Worm (Caenorhabditis elegans) whole organism, young adult: Measurements from ENCODE around the gene C36C9.5.
A peak's percentile ranks its signal among the peaks of the same experiment; 100 is the strongest.

Experiments
- B0261.1 ChIP-seq: sonication (generic microtip); optimal IDR thresholded peaks from 2 replicates; lab custom pipeline; 2016; ENCODE audit warnings: mild to moderate bottlenecking, missing genetic modification characterization, moderate library complexity, missing compliant biosample characterization
- C06A6.2 ChIP-seq: fragments of 200-800 bp; sonication (Bioruptor generic); conservative IDR thresholded peaks from 2 replicates; pipeline ENCODE4 v1.3.6; 2022; ENCODE audit warnings: missing genetic modification characterization, missing compliant biosample characterization
- F22D6.2 ChIP-seq: sonication (generic microtip); optimal IDR thresholded peaks from 2 replicates; lab custom pipeline; 2016; ENCODE audit warnings: mild to moderate bottlenecking, missing genetic modification characterization, missing compliant biosample characterization
- F57A8.1 ChIP-seq: fragments of 200-800 bp; sonication (Bioruptor generic); optimal IDR thresholded peaks from 2 replicates; lab custom pipeline; 2018; ENCODE audit warnings: mild to moderate bottlenecking, missing genetic modification characterization, moderate library complexity, missing compliant biosample characterization
- K12H6.12 ChIP-seq: fragments of 200-800 bp; sonication (Bioruptor generic); optimal IDR thresholded peaks from 2 replicates; lab custom pipeline; 2018; ENCODE audit warnings: mild to moderate bottlenecking, missing genetic modification characterization, missing compliant biosample characterization
- aptf-3 ChIP-seq: fragments of 200-800 bp; sonication (Bioruptor generic); IDR thresholded peaks from 2 replicates; pipeline ENCODE4 v1.3.6; 2022; ENCODE audit warnings: missing genetic modification characterization, missing compliant biosample characterization
- attf-3 ChIP-seq: fragments of 200-800 bp; sonication (Bioruptor generic); conservative IDR thresholded peaks from 2 replicates; pipeline ENCODE4 v1.3.6; 2022; ENCODE audit warnings: missing genetic modification reagents, missing genetic modification characterization, missing compliant biosample characterization
- ceh-79 ChIP-seq: sonication (generic microtip); optimal IDR thresholded peaks from 2 replicates; lab custom pipeline; 2017; ENCODE audit warnings: mild to moderate bottlenecking, missing genetic modification characterization, missing compliant biosample characterization
- dox-1 ChIP-seq: fragments of 200-800 bp; sonication (Bioruptor generic); IDR thresholded peaks from 2 replicates; pipeline ENCODE4 v1.3.6; 2022; ENCODE audit warnings: missing genetic modification reagents, missing genetic modification characterization, missing compliant biosample characterization
- egrh-3 ChIP-seq: fragments of 200-800 bp; sonication (Bioruptor generic); IDR thresholded peaks from 2 replicates; pipeline ENCODE4 v1.3.6; 2022; ENCODE audit warnings: missing genetic modification reagents, missing genetic modification characterization, missing compliant biosample characterization
- ets-4 ChIP-seq: fragments of 200-800 bp; sonication (Bioruptor generic); optimal IDR thresholded peaks from 2 replicates; lab custom pipeline; 2018; ENCODE audit warnings: mild to moderate bottlenecking, missing genetic modification characterization, missing compliant biosample characterization
- lin-26 ChIP-seq: fragments of 200-800 bp; sonication (Bioruptor generic); IDR thresholded peaks from 2 replicates; pipeline ENCODE4 v1.3.6; 2022; ENCODE audit warnings: missing genetic modification reagents, missing genetic modification characterization, missing compliant biosample characterization
- lsl-1 ChIP-seq: fragments of 200-800 bp; sonication (Bioruptor generic); optimal IDR thresholded peaks from 2 replicates; lab custom pipeline; 2018; ENCODE audit warnings: mild to moderate bottlenecking, missing genetic modification characterization, moderate library complexity, missing compliant biosample characterization
- lsy-27 ChIP-seq: sonication (generic microtip); optimal IDR thresholded peaks from 2 replicates; lab custom pipeline; 2017; ENCODE audit warnings: missing genetic modification characterization, mild to moderate bottlenecking, missing compliant biosample characterization, antibody characterized with exemption, missing genotype, borderline replicate concordance; ENCODE audit not compliant: insufficient read depth
- nfya-2 ChIP-seq: fragments of 200-800 bp; sonication (Bioruptor generic); IDR thresholded peaks from 2 replicates; pipeline ENCODE4 v1.3.6; 2022; ENCODE audit warnings: missing genetic modification reagents, missing genetic modification characterization, missing compliant biosample characterization
- nfyb-1 ChIP-seq: fragments of 200-800 bp; sonication (Bioruptor generic); IDR thresholded peaks from 2 replicates; pipeline ENCODE4 v1.3.6; 2022; ENCODE audit warnings: missing genetic modification reagents, missing genetic modification characterization, missing compliant biosample characterization
- nhr-90 ChIP-seq: sonication (generic microtip); optimal IDR thresholded peaks from 2 replicates; lab custom pipeline; 2016; ENCODE audit warnings: missing genotype, mild to moderate bottlenecking, missing genetic modification characterization, missing compliant biosample characterization
- pha-4 ChIP-seq: fragments of 150-350 bp; sonication (generic microtip); optimal IDR thresholded peaks from 2 replicates; lab custom pipeline; 2014; ENCODE audit warnings: missing biosample characterization, missing genetic modification reagents, missing genetic modification characterization
- rpc-1 ChIP-seq, 2 experiments: fragments of 150-350 bp in 1 of 2; sonication (generic microtip) in 1 of 2; optimal IDR thresholded peaks; 2 replicates each; lab custom pipeline; 2014 to 2018; ENCODE audit warnings: missing biosample characterization in 1 of 2, missing genetic modification characterization in 1 of 2, missing genetic modification reagents in 1 of 2, missing genotype in 1 of 2
- somi-1 ChIP-seq: fragments of 200-800 bp; sonication (Bioruptor generic); optimal IDR thresholded peaks from 2 replicates; lab custom pipeline; 2018; ENCODE audit warnings: mild to moderate bottlenecking, missing genetic modification characterization, missing compliant biosample characterization
- tlf-1 ChIP-seq: fragments of 200-800 bp; sonication (Bioruptor generic); optimal IDR thresholded peaks from 2 replicates; lab custom pipeline; 2018; ENCODE audit warnings: mild to moderate bottlenecking, missing genetic modification characterization, missing compliant biosample characterization
- xnd-1 ChIP-seq: sonication (generic microtip); optimal IDR thresholded peaks from 2 replicates; lab custom pipeline; 2016; ENCODE audit warnings: missing genotype, missing genetic modification reagents, missing genetic modification characterization, missing compliant biosample characterization
- ztf-18 ChIP-seq: sonication (generic microtip); optimal IDR thresholded peaks from 2 replicates; lab custom pipeline; 2016; ENCODE audit warnings: missing genotype, mild to moderate bottlenecking, missing genetic modification characterization, missing compliant biosample characterization
- ztf-25 ChIP-seq: fragments of 200-800 bp; sonication (Bioruptor generic); IDR thresholded peaks from 2 replicates; pipeline ENCODE4 v1.3.6; 2022; ENCODE audit warnings: missing genetic modification reagents, missing genetic modification characterization, missing compliant biosample characterization
- ztf-28 ChIP-seq: fragments of 200-800 bp; sonication (Bioruptor generic); IDR thresholded peaks from 2 replicates; pipeline ENCODE4 v1.3.6; 2022; ENCODE audit warnings: missing genetic modification reagents, missing genetic modification characterization, missing compliant biosample characterization

Gene C36C9.5

DNA sequence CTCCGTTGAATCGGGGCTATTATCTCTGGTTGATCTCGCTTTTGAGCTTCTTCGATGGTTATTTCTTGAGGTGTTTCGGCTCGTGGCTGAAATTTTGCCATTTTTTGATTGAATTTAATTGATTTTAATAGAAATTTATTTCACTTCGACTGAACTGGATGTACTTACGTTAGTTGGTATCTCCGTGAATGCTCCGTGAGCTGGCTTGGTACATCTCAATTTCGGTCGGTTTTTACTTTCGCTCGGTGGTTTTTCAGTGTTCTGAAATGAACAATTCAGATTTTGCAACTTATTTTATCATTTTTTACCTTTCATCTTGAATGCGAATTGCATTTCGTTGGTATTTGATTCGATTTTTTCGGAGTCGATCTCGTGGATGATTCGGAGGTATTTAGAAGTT is 38.8 kb downstream of the C36C9.5 start, which contains the start of gene R09H3.2:
TSS of gene R09H3.2 (minus strand) at position 101 of the 400 bp plus-strand sequence.
- TF ChIP-seq nfya-2 (GFP tag; lab: Robert Waterston, UW) (no peak), ztf-18 (tag; lab: Kevin White, UChicago) (no peak), ztf-25 (GFP tag; lab: Robert Waterston, UW) (no peak), nhr-90 (tag; lab: Kevin White, UChicago) (no peak), F57A8.1 (no peak), nfyb-1 (GFP tag; lab: Robert Waterston, UW) (no peak), xnd-1 (tag; lab: Kevin White, UChicago) (no peak), tlf-1 (GFP tag; lab: Kevin White, UChicago) (no peak), rpc-1 (optimal IDR thresholded peaks at IDR 0.05; lab: Kevin White, UChicago) (no peak), rpc-1 (tag; optimal IDR thresholded peaks at IDR 0.05; lab: Kevin White, UChicago) (no peak)

- TF ChIP-seq C06A6.2 (no peak), dox-1 (GFP tag; lab: Robert Waterston, UW) (no peak)
Observed at ce11 chrX:1655207-1655606, 48.5 kb downstream of the C36C9.5 start, which contains the start of gene tbx-32. Gene tbx-32 (plus strand): TSS chrX:1655507.

ce11 chrX:1654146-1654545 is 49.6 kb downstream of the C36C9.5 start, which contains the start of gene ZK380.6:
Gene ZK380.6 (plus strand): TSS chrX:1654446.
- TF ChIP-seq aptf-3 (GFP tag; lab: Robert Waterston, UW) (no peak), rpc-1 (optimal IDR thresholded peaks at IDR 0.05; lab: Kevin White, UChicago) (peak; percentile 35), rpc-1 (tag; optimal IDR thresholded peaks at IDR 0.05; lab: Kevin White, UChicago) (peak; percentile 67), K12H6.12 (no peak), B0261.1 (peak; percentile 25), pha-4 (no peak), somi-1 (no peak)
- TF ChIP-seq, all 124 proteins: peak for 2

- TF ChIP-seq xnd-1 (tag; lab: Kevin White, UChicago) (no peak), lsl-1 (GFP tag; lab: Kevin White, UChicago) (no peak), ceh-79 (tag; lab: Kevin White, UChicago) (no peak), ets-4 (no peak), F22D6.2 (no peak), lin-26 (GFP tag; lab: Robert Waterston, UW) (no peak), egrh-3 (GFP tag; lab: Robert Waterston, UW) (no peak), attf-3 (no peak), lsy-27 (no peak), ztf-28 (GFP tag; lab: Robert Waterston, UW) (no peak), dox-1 (GFP tag; lab: Robert Waterston, UW) (no peak)
Observed at ce11 chrX:1651668-1652067, 52.1 kb downstream of the C36C9.5 start, which contains the start of gene ZK380.4. Gene ZK380.4 (minus strand): TSS chrX:1651994.
